Fruit fly (Drosophila melanogaster) whole organism, embryonic: ENCODE results near the gene Srp19.
A peak's percentile ranks its signal among the peaks of the same experiment; 100 is the strongest.

Source experiments
- Bgb ChIP-seq: fragments of 200-800 bp; sonication (Bioruptor generic); IDR thresholded peaks from 2 replicates; pipeline ENCODE4 v1.3.6; 2022; ENCODE audit warnings: missing biosample characterization, missing genetic modification characterization; ENCODE audit not compliant: partially characterized antibody
- BtbVII ChIP-seq: fragments of 200-800 bp; sonication (Bioruptor generic); optimal IDR thresholded peaks from 3 replicates; lab custom pipeline; 2017; ENCODE audit warnings: missing biosample characterization, mild to moderate bottlenecking, missing genetic modification characterization
- CG10267 ChIP-seq: fragments of 200-800 bp; sonication (Bioruptor generic); optimal IDR thresholded peaks from 2 replicates; lab custom pipeline; 2018; ENCODE audit warnings: missing biosample characterization, mild to moderate bottlenecking, missing genetic modification characterization, moderate library complexity
- CG11723 ChIP-seq: fragments of 200-800 bp; sonication (Bioruptor generic); optimal IDR thresholded peaks from 2 replicates; lab custom pipeline; 2017; ENCODE audit warnings: missing biosample characterization, mild to moderate bottlenecking, missing genetic modification characterization
- CG12071 ChIP-seq: fragments of 200-800 bp; sonication (Bioruptor generic); optimal IDR thresholded peaks from 3 replicates; lab custom pipeline; 2018; ENCODE audit warnings: missing biosample characterization, mild to moderate bottlenecking, missing genetic modification characterization
- CG12299 ChIP-seq: fragments of 200-800 bp; sonication (Bioruptor generic); optimal IDR thresholded peaks from 2 replicates; lab custom pipeline; 2018; ENCODE audit warnings: missing biosample characterization, mild to moderate bottlenecking, missing genetic modification characterization
- CG12659 ChIP-seq: fragments of 200-800 bp; sonication (Bioruptor generic); optimal IDR thresholded peaks from 3 replicates; lab custom pipeline; 2017; ENCODE audit warnings: mild to moderate bottlenecking, missing biosample characterization, missing genetic modification reagents, missing genetic modification characterization
- CG13287 ChIP-seq: fragments of 200-800 bp; sonication (Bioruptor generic); IDR thresholded peaks from 2 replicates; pipeline ENCODE4 v1.3.6; 2022; ENCODE audit warnings: missing biosample characterization, missing genetic modification characterization; ENCODE audit not compliant: partially characterized antibody
- CG15514 ChIP-seq: fragments of 200-800 bp; sonication (Bioruptor generic); optimal IDR thresholded peaks from 3 replicates; lab custom pipeline; 2017; ENCODE audit warnings: missing biosample characterization, missing genetic modification characterization, mild to moderate bottlenecking, moderate library complexity, missing genetic modification reagents
- CG17385 ChIP-seq: fragments of 200-800 bp; sonication (Bioruptor generic); optimal IDR thresholded peaks from 3 replicates; lab custom pipeline; 2018; ENCODE audit warnings: missing biosample characterization, mild to moderate bottlenecking, missing genetic modification characterization
- CG30020 ChIP-seq: fragments of 200-800 bp; optimal IDR thresholded peaks from 2 replicates; lab custom pipeline; 2019; ENCODE audit warnings: missing biosample characterization, mild to moderate bottlenecking, missing genetic modification characterization, moderate library complexity
- CG33213 ChIP-seq: fragments of 200-800 bp; sonication (Bioruptor generic); optimal IDR thresholded peaks from 3 replicates; lab custom pipeline; 2016; ENCODE audit warnings: missing biosample characterization, missing genetic modification characterization
- CG33557 ChIP-seq: fragments of 200-800 bp; sonication (Bioruptor generic); optimal IDR thresholded peaks from 2 replicates; lab custom pipeline; 2019; ENCODE audit warnings: missing biosample characterization, mild to moderate bottlenecking, missing genetic modification characterization, moderate library complexity
- CG3847 ChIP-seq: fragments of 200-800 bp; sonication (Bioruptor generic); IDR thresholded peaks from 2 replicates; pipeline ENCODE4 v1.3.6; 2022; ENCODE audit warnings: missing biosample characterization, missing genetic modification characterization
- CG42726 ChIP-seq: fragments of 200-800 bp; sonication (Bioruptor generic); IDR thresholded peaks from 2 replicates; pipeline ENCODE4 v1.3.6; 2022; ENCODE audit warnings: missing biosample characterization, missing genetic modification characterization; ENCODE audit not compliant: partially characterized antibody
- CG4282 ChIP-seq: fragments of 200-800 bp; sonication (Bioruptor generic); optimal IDR thresholded peaks from 2 replicates; lab custom pipeline; 2016; ENCODE audit warnings: missing biosample characterization, missing genetic modification characterization
- CG4617 ChIP-seq: fragments of 200-800 bp; sonication (Bioruptor generic); optimal IDR thresholded peaks from 3 replicates; lab custom pipeline; 2016; ENCODE audit warnings: missing biosample characterization, missing genetic modification characterization, borderline replicate concordance
- CG8924 ChIP-seq: fragments of 200-800 bp; optimal IDR thresholded peaks from 3 replicates; lab custom pipeline; 2019; ENCODE audit warnings: missing biosample characterization, mild to moderate bottlenecking, missing genetic modification characterization, moderate library complexity
- CG9797 ChIP-seq: fragments of 200-800 bp; sonication (Bioruptor generic); optimal IDR thresholded peaks from 3 replicates; lab custom pipeline; 2018; ENCODE audit warnings: missing biosample characterization, mild to moderate bottlenecking, missing genetic modification characterization
- CHES-1-like ChIP-seq: fragments of 200-800 bp; sonication (Bioruptor generic); optimal IDR thresholded peaks from 2 replicates; lab custom pipeline; 2016; ENCODE audit warnings: missing biosample characterization, missing genetic modification characterization
- Dp ChIP-seq: fragments of 200-800 bp; sonication (Bioruptor generic); optimal IDR thresholded peaks from 2 replicates; lab custom pipeline; 2018; ENCODE audit warnings: missing biosample characterization, mild to moderate bottlenecking, missing genetic modification characterization, moderate library complexity
- Ets97D ChIP-seq: fragments of 200-800 bp; sonication (Bioruptor generic); optimal IDR thresholded peaks from 3 replicates; lab custom pipeline; 2016; ENCODE audit warnings: missing biosample characterization, missing genetic modification characterization
- HmgD ChIP-seq: fragments of 200-800 bp; sonication (Bioruptor generic); optimal IDR thresholded peaks from 3 replicates; lab custom pipeline; 2016; ENCODE audit warnings: missing biosample characterization, missing genetic modification characterization
- MBD-R2 ChIP-seq: fragments of 200-800 bp; sonication (Bioruptor generic); IDR thresholded peaks from 2 replicates; pipeline ENCODE4 v1.3.6; 2022; ENCODE audit warnings: missing biosample characterization, missing genetic modification characterization
- MESR4 ChIP-seq: fragments of 200-800 bp; sonication (Bioruptor generic); optimal IDR thresholded peaks from 2 replicates; lab custom pipeline; 2018; ENCODE audit warnings: missing biosample characterization, mild to moderate bottlenecking, missing genetic modification characterization, moderate library complexity
- NC2β ChIP-seq: fragments of 200-800 bp; sonication (Bioruptor generic); optimal IDR thresholded peaks from 2 replicates; lab custom pipeline; 2016; ENCODE audit warnings: missing biosample characterization, missing genetic modification characterization
- Nf-YC ChIP-seq: fragments of 200-800 bp; optimal IDR thresholded peaks from 3 replicates; lab custom pipeline; 2019; ENCODE audit warnings: missing biosample characterization, mild to moderate bottlenecking, missing genetic modification characterization, moderate library complexity
- Opbp ChIP-seq: fragments of 200-800 bp; sonication (Bioruptor generic); IDR thresholded peaks from 3 replicates; pipeline ENCODE4 v1.3.6; 2022; ENCODE audit warnings: missing biosample characterization, missing genetic modification characterization; ENCODE audit not compliant: partially characterized antibody
- PHDP ChIP-seq: fragments of 200-800 bp; sonication (Bioruptor generic); optimal IDR thresholded peaks from 3 replicates; lab custom pipeline; 2018; ENCODE audit warnings: missing biosample characterization, mild to moderate bottlenecking, missing genetic modification characterization, moderate library complexity
- Ravus ChIP-seq: fragments of 200-800 bp; sonication (Bioruptor generic); IDR thresholded peaks from 2 replicates; pipeline ENCODE4 v1.3.6; 2022; ENCODE audit warnings: missing biosample characterization, missing genetic modification characterization
- Sox100B ChIP-seq: fragments of 200-800 bp; sonication (Bioruptor generic); optimal IDR thresholded peaks from 3 replicates; lab custom pipeline; 2018; ENCODE audit warnings: missing biosample characterization, mild to moderate bottlenecking, missing genetic modification characterization
- Sry-δ ChIP-seq: fragments of 200-800 bp; sonication (Bioruptor generic); optimal IDR thresholded peaks from 2 replicates; lab custom pipeline; 2016; ENCODE audit warnings: missing biosample characterization, missing genetic modification characterization
- Stat92E ChIP-seq, 3 experiments: fragments of >200 bp in 2 of 3; fragments of 200-800 bp in 1 of 3; sonication (Bioruptor generic) in 1 of 3; optimal IDR thresholded peaks; 2 replicates each; lab custom pipeline; 2017 to 2019; ENCODE audit warnings: missing biosample characterization in 3 of 3, missing genetic modification characterization in 3 of 3, mild to moderate bottlenecking in 1 of 3, moderate library complexity in 1 of 3
- amos ChIP-seq: fragments of 200-800 bp; sonication (Bioruptor generic); IDR thresholded peaks from 2 replicates; pipeline ENCODE4 v1.3.6; 2022; ENCODE audit warnings: missing biosample characterization, missing genetic modification characterization; ENCODE audit not compliant: partially characterized antibody
- ap ChIP-seq: fragments of 200-800 bp; sonication (Bioruptor generic); IDR thresholded peaks from 2 replicates; pipeline ENCODE4 v1.3.6; 2022; ENCODE audit warnings: missing biosample characterization, missing genetic modification characterization
- fd64A ChIP-seq: fragments of 200-800 bp; sonication (Bioruptor generic); optimal IDR thresholded peaks from 3 replicates; lab custom pipeline; 2018; ENCODE audit warnings: missing biosample characterization, mild to moderate bottlenecking, missing genetic modification characterization
- fd96Cb ChIP-seq: fragments of 200-800 bp; sonication (Bioruptor generic); optimal IDR thresholded peaks from 2 replicates; lab custom pipeline; 2018; ENCODE audit warnings: missing biosample characterization, mild to moderate bottlenecking, missing genetic modification characterization, moderate library complexity
- kah ChIP-seq: fragments of 200-800 bp; sonication (Bioruptor generic); optimal IDR thresholded peaks from 2 replicates; lab custom pipeline; 2018; ENCODE audit warnings: missing biosample characterization, mild to moderate bottlenecking, missing genetic modification characterization
- knrl ChIP-seq: fragments of 200-800 bp; sonication (Bioruptor generic); IDR thresholded peaks from 3 replicates; pipeline ENCODE4 v1.3.6; 2022; ENCODE audit warnings: missing biosample characterization, missing genetic modification characterization; ENCODE audit not compliant: partially characterized antibody
- nau ChIP-seq: fragments of 200-800 bp; sonication (Bioruptor generic); optimal IDR thresholded peaks from 3 replicates; lab custom pipeline; 2017; ENCODE audit warnings: missing biosample characterization, mild to moderate bottlenecking, missing genetic modification characterization, missing genetic modification reagents
- nmo ChIP-seq: fragments of 200-800 bp; sonication (Bioruptor generic); optimal IDR thresholded peaks from 2 replicates; lab custom pipeline; 2018; ENCODE audit warnings: missing biosample characterization, mild to moderate bottlenecking, missing genetic modification characterization, moderate library complexity
- onecut ChIP-seq: fragments of 200-800 bp; sonication (Bioruptor generic); IDR thresholded peaks from 2 replicates; pipeline ENCODE4 v1.3.6; 2022; ENCODE audit warnings: missing biosample characterization, missing genetic modification characterization
- prd ChIP-seq, 3 experiments: fragments of >200 bp in 2 of 3; fragments of 200-800 bp in 1 of 3; sonication (Bioruptor generic) in 1 of 3; optimal IDR thresholded peaks in 2 of 3; IDR thresholded peaks in 1 of 3; 2 replicates in 2 of 3; 3 replicates in 1 of 3; pipeline versions ENCODE4 v1.3.6 to Lab custom; 2017 to 2022; ENCODE audit warnings: missing biosample characterization in 1 of 3, missing genetic modification characterization in 1 of 3
- pum ChIP-seq: fragments of 200-800 bp; sonication (Bioruptor generic); optimal IDR thresholded peaks from 2 replicates; lab custom pipeline; 2016; ENCODE audit warnings: missing biosample characterization, missing genetic modification characterization
- row ChIP-seq: fragments of 200-800 bp; sonication (Bioruptor generic); IDR thresholded peaks from 3 replicates; pipeline ENCODE4 v1.3.6; 2022; ENCODE audit warnings: missing biosample characterization, missing genetic modification characterization
- sens ChIP-seq: fragments of 200-800 bp; sonication (Bioruptor generic); peaks from one replicate; lab custom pipeline; 2016; ENCODE audit warnings: missing biosample characterization, missing genetic modification characterization
- sens-2 ChIP-seq: fragments of 200-800 bp; sonication (Bioruptor generic); IDR thresholded peaks from 2 replicates; pipeline ENCODE4 v1.3.6; 2022; ENCODE audit warnings: missing biosample characterization, missing genetic modification characterization
- tna ChIP-seq: fragments of 200-800 bp; sonication (Bioruptor generic); IDR thresholded peaks from 2 replicates; pipeline ENCODE4 v1.3.6; 2022; ENCODE audit warnings: missing biosample characterization, missing genetic modification characterization; ENCODE audit not compliant: partially characterized antibody

The Srp19 gene

dm6 chr3L:7339216-7339742, 8.6 kb downstream of the Srp19 start, which contains the start of the genes lark and eco (continued):
- TF ChIP-seq MESR4, result peak; percentile 98
- TF ChIP-seq nmo (GFP tag; lab: Kevin White, UChicago), result peak; percentile 33
- TF ChIP-seq CG17385 (GFP tag; lab: Kevin White, UChicago), result peak; percentile 35
- peak; percentile 25; the same call in 1 of the 2 replicates for TF ChIP-seq CG13287 (GFP tag; lab: Robert Waterston, UW)
- peak; percentile 4 for TF ChIP-seq NC2β (GFP tag; lab: Kevin White, UChicago)
- peak; percentile 6 for TF ChIP-seq CG15514
- TF ChIP-seq CHES-1-like (GFP tag; lab: Kevin White, UChicago), result no peak
- no peak for TF ChIP-seq PHDP (tag; lab: Kevin White, UChicago)
- TF ChIP-seq Bgb (GFP tag; lab: Robert Waterston, UW), result peak; percentile 47; the same call in 1 of the 2 replicates
- no peak for TF ChIP-seq tna (GFP tag; lab: Robert Waterston, UW)
- TF ChIP-seq BtbVII (GFP tag; lab: Kevin White, UChicago), result peak; percentile 18
- TF ChIP-seq MBD-R2 (GFP tag; lab: Robert Waterston, UW), result peak; percentile 23; the same call in 1 of the 2 replicates
- TF ChIP-seq sens (GFP tag; lab: Kevin White, UChicago), result peak; percentile 74
- peak; percentile 92 for TF ChIP-seq CG9797 (GFP tag; lab: Kevin White, UChicago)
- peak; percentile 3 for TF ChIP-seq HmgD (GFP tag; lab: Kevin White, UChicago)
- peak; percentile 1 for TF ChIP-seq Nf-YC (tag; lab: Kevin White, UChicago)
- no peak for TF ChIP-seq knrl (GFP tag; lab: Robert Waterston, UW)
- no peak for TF ChIP-seq fd96Cb
- peak in 1 of 3 experiments; percentile 4 for TF ChIP-seq Stat92E (GFP tag; optimal IDR thresholded peaks at IDR 0.05; lab: Kevin White, UChicago)
- TF ChIP-seq CG30020 (tag; lab: Kevin White, UChicago), result peak; percentile 30
- no peak for TF ChIP-seq nau (GFP tag; lab: Kevin White, UChicago)
- peak; percentile 44 for TF ChIP-seq Ets97D (GFP tag; lab: Kevin White, UChicago)
- TF ChIP-seq Sox100B, result no peak
- TF ChIP-seq sens-2 (GFP tag; lab: Robert Waterston, UW), result no peak
- peak; percentile 41; the same call in 1 of the 2 replicates for TF ChIP-seq amos (GFP tag; lab: Robert Waterston, UW)
- TF ChIP-seq Ravus (GFP tag; lab: Robert Waterston, UW), result no peak
- TF ChIP-seq onecut (GFP tag; lab: Robert Waterston, UW), result peak; percentile 77
- peak; percentile 60 for TF ChIP-seq CG12299 (tag; lab: Kevin White, UChicago)
- TF ChIP-seq Opbp (GFP tag; lab: Robert Waterston, UW), result peak; percentile 40; the same call in 1 of the 3 replicates
- no peak for TF ChIP-seq fd64A (GFP tag; lab: Kevin White, UChicago)
- TF ChIP-seq CG3847 (GFP tag; lab: Robert Waterston, UW), result peak; percentile 33; the same call in 1 of the 2 replicates
- TF ChIP-seq pum (GFP tag; lab: Kevin White, UChicago), result no peak
- peak; percentile 79 for TF ChIP-seq CG4617 (GFP tag; lab: Kevin White, UChicago)
- TF ChIP-seq CG42726, result peak; percentile 31; the same call in 1 of the 2 replicates
- peak; percentile 36 for TF ChIP-seq Dp
- no peak for TF ChIP-seq kah (GFP tag; lab: Kevin White, UChicago)
- TF ChIP-seq CG11723 (GFP tag; lab: Kevin White, UChicago), result no peak
- TF ChIP-seq CG33557 (GFP tag; lab: Kevin White, UChicago), result peak; percentile 2
- TF ChIP-seq ap (GFP tag; lab: Robert Waterston, UW), result no peak
- TF ChIP-seq row (GFP tag; lab: Robert Waterston, UW), result peak; percentile 37; the same call in 2 of the 3 replicates
- TF ChIP-seq CG12071 (GFP tag; lab: Kevin White, UChicago), result no peak
- no peak for TF ChIP-seq CG33213
- TF ChIP-seq prd (optimal IDR thresholded peaks at IDR 0.05; lab: Kevin White, UChicago), result no peak
- no peak for TF ChIP-seq prd (GFP tag; IDR thresholded peaks at IDR 0.05; lab: Robert Waterston, UW)
- peak; percentile 14 for TF ChIP-seq Sry-δ (GFP tag; lab: Kevin White, UChicago)
- TF ChIP-seq CG4282 (GFP tag; lab: Kevin White, UChicago), result no peak
- TF ChIP-seq CG10267, result peak; percentile 83
- TF ChIP-seq CG8924 (tag; lab: Kevin White, UChicago), result peak; percentile 4
- TF ChIP-seq CG12659 (GFP tag; lab: Kevin White, UChicago), result peak; percentile 71
